Worm (Caenorhabditis elegans) whole organism, young adult: ENCODE measurements around the gene nos-1.

Source experiments
- B0336.3 ChIP-seq: fragments of 200-800 bp; sonication (Bioruptor generic); IDR thresholded peaks from 2 replicates; pipeline ENCODE4 v1.3.6; 2022; ENCODE audit warnings: missing genetic modification characterization, missing compliant biosample characterization
- F10E7.11 ChIP-seq: sonication (generic microtip); optimal IDR thresholded peaks from 2 replicates; lab custom pipeline; 2017; ENCODE audit warnings: mild to moderate bottlenecking, missing genetic modification characterization, moderate library complexity, missing compliant biosample characterization
- F37B4.10 ChIP-seq: fragments of 200-800 bp; sonication (Bioruptor generic); IDR thresholded peaks from 2 replicates; pipeline ENCODE4 v1.3.6; 2022; ENCODE audit warnings: missing genetic modification characterization, missing compliant biosample characterization
- F49E8.2 ChIP-seq: sonication (generic microtip); optimal IDR thresholded peaks from 3 replicates; lab custom pipeline; 2017; ENCODE audit warnings: missing genetic modification characterization, mild to moderate bottlenecking, missing compliant biosample characterization, antibody characterized with exemption, moderate library complexity; ENCODE audit not compliant: insufficient read depth
- F52B5.7 ChIP-seq: sonication (generic microtip); optimal IDR thresholded peaks from 2 replicates; lab custom pipeline; 2016; ENCODE audit warnings: mild to moderate bottlenecking, missing genetic modification characterization, missing compliant biosample characterization
- Y56A3A.18 ChIP-seq: fragments of 200-800 bp; sonication (Bioruptor generic); IDR thresholded peaks from 2 replicates; pipeline ENCODE4 v1.3.6; 2022; ENCODE audit warnings: missing genetic modification reagents, missing genetic modification characterization, missing compliant biosample characterization
- Y79H2A.3 ChIP-seq: fragments of 200-800 bp; sonication (Bioruptor generic); conservative IDR thresholded peaks from 2 replicates; pipeline ENCODE4 v1.3.6; 2022; ENCODE audit warnings: missing genetic modification reagents, missing genetic modification characterization, missing compliant biosample characterization
- ZK185.1 ChIP-seq: sonication (generic microtip); optimal IDR thresholded peaks from 2 replicates; lab custom pipeline; 2016; ENCODE audit warnings: mild to moderate bottlenecking, missing genetic modification characterization, missing compliant biosample characterization; ENCODE audit not compliant: poor library complexity, severe bottlenecking
- aptf-2 ChIP-seq: fragments of 200-800 bp; sonication (Bioruptor generic); conservative IDR thresholded peaks from 2 replicates; pipeline ENCODE4 v1.3.6; 2022; ENCODE audit warnings: missing genetic modification reagents, missing genetic modification characterization, missing compliant biosample characterization
- athp-1 ChIP-seq: sonication (generic microtip); optimal IDR thresholded peaks from 2 replicates; lab custom pipeline; 2017; ENCODE audit warnings: mild to moderate bottlenecking, missing genetic modification characterization, missing compliant biosample characterization
- attf-3 ChIP-seq: fragments of 200-800 bp; sonication (Bioruptor generic); conservative IDR thresholded peaks from 2 replicates; pipeline ENCODE4 v1.3.6; 2022; ENCODE audit warnings: missing genetic modification reagents, missing genetic modification characterization, missing compliant biosample characterization
- bed-2 ChIP-seq: fragments of 200-800 bp; sonication (Bioruptor generic); IDR thresholded peaks from 2 replicates; pipeline ENCODE4 v1.3.6; 2022; ENCODE audit warnings: missing genetic modification reagents, missing genetic modification characterization, missing compliant biosample characterization
- ccch-3 ChIP-seq: fragments of 200-800 bp; sonication (Bioruptor generic); optimal IDR thresholded peaks from 2 replicates; lab custom pipeline; 2018; ENCODE audit warnings: mild to moderate bottlenecking, missing genetic modification characterization, missing compliant biosample characterization
- cebp-2 ChIP-seq: fragments of 200-800 bp; sonication (Bioruptor generic); IDR thresholded peaks from 2 replicates; pipeline ENCODE4 v1.3.6; 2022; ENCODE audit warnings: missing genetic modification characterization, missing compliant biosample characterization
- ceh-27 ChIP-seq: fragments of 200-800 bp; sonication (Bioruptor generic); optimal IDR thresholded peaks from 2 replicates; lab custom pipeline; 2018; ENCODE audit warnings: mild to moderate bottlenecking, missing genetic modification characterization, moderate library complexity, missing compliant biosample characterization
- ceh-91 ChIP-seq: fragments of 200-800 bp; sonication (Bioruptor generic); IDR thresholded peaks from 2 replicates; pipeline ENCODE4 v1.3.6; 2022; ENCODE audit warnings: missing genetic modification reagents, missing genetic modification characterization, missing compliant biosample characterization
- chd-7 ChIP-seq: sonication (generic microtip); optimal IDR thresholded peaks from 2 replicates; lab custom pipeline; 2016; ENCODE audit warnings: mild to moderate bottlenecking, missing genetic modification characterization, moderate library complexity, missing compliant biosample characterization
- dox-1 ChIP-seq: fragments of 200-800 bp; sonication (Bioruptor generic); IDR thresholded peaks from 2 replicates; pipeline ENCODE4 v1.3.6; 2022; ENCODE audit warnings: missing genetic modification reagents, missing genetic modification characterization, missing compliant biosample characterization
- ets-4 ChIP-seq: fragments of 200-800 bp; sonication (Bioruptor generic); optimal IDR thresholded peaks from 2 replicates; lab custom pipeline; 2018; ENCODE audit warnings: mild to moderate bottlenecking, missing genetic modification characterization, missing compliant biosample characterization
- gei-17 ChIP-seq: fragments of 200-800 bp; sonication (Bioruptor generic); optimal IDR thresholded peaks from 2 replicates; lab custom pipeline; 2018; ENCODE audit warnings: mild to moderate bottlenecking, missing genetic modification characterization, missing compliant biosample characterization
- hmg-1.2 ChIP-seq: fragments of 200-800 bp; sonication (Bioruptor generic); IDR thresholded peaks from 2 replicates; pipeline ENCODE4 v1.3.6; 2022; ENCODE audit warnings: missing genetic modification reagents, missing genetic modification characterization, missing compliant biosample characterization
- hsf-1 ChIP-seq: fragments of 200-800 bp; sonication (Bioruptor generic); IDR thresholded peaks from 2 replicates; pipeline ENCODE4 v1.3.6; 2022; ENCODE audit warnings: missing genetic modification reagents, missing genetic modification characterization, missing compliant biosample characterization
- lin-26 ChIP-seq: fragments of 200-800 bp; sonication (Bioruptor generic); IDR thresholded peaks from 2 replicates; pipeline ENCODE4 v1.3.6; 2022; ENCODE audit warnings: missing genetic modification reagents, missing genetic modification characterization, missing compliant biosample characterization
- lin-40 ChIP-seq: sonication (generic microtip); optimal IDR thresholded peaks from 2 replicates; lab custom pipeline; 2016; ENCODE audit warnings: missing genetic modification characterization, mild to moderate bottlenecking, missing compliant biosample characterization, missing genotype, missing genetic modification reagents
- lir-1 ChIP-seq: fragments of 200-800 bp; sonication (Bioruptor generic); conservative IDR thresholded peaks from 2 replicates; pipeline ENCODE4 v1.3.6; 2022; ENCODE audit warnings: missing genetic modification reagents, missing genetic modification characterization, missing compliant biosample characterization
- lsl-1 ChIP-seq: fragments of 200-800 bp; sonication (Bioruptor generic); optimal IDR thresholded peaks from 2 replicates; lab custom pipeline; 2018; ENCODE audit warnings: mild to moderate bottlenecking, missing genetic modification characterization, moderate library complexity, missing compliant biosample characterization
- madf-3 ChIP-seq: fragments of 200-800 bp; sonication (Bioruptor generic); IDR thresholded peaks from 2 replicates; pipeline ENCODE4 v1.3.6; 2022; ENCODE audit warnings: missing genetic modification reagents, missing genetic modification characterization, missing compliant biosample characterization
- mxl-1 ChIP-seq: sonication (generic microtip); optimal IDR thresholded peaks from 2 replicates; lab custom pipeline; 2016; ENCODE audit warnings: missing genetic modification characterization, missing compliant biosample characterization
- nhr-27 ChIP-seq: fragments of 200-800 bp; sonication (Bioruptor generic); optimal IDR thresholded peaks from 2 replicates; lab custom pipeline; 2018; ENCODE audit warnings: mild to moderate bottlenecking, missing genetic modification characterization, moderate library complexity, missing compliant biosample characterization
- nhr-90 ChIP-seq: sonication (generic microtip); optimal IDR thresholded peaks from 2 replicates; lab custom pipeline; 2016; ENCODE audit warnings: missing genotype, mild to moderate bottlenecking, missing genetic modification characterization, missing compliant biosample characterization
- repo-1 ChIP-seq: sonication (generic microtip); optimal IDR thresholded peaks from 2 replicates; lab custom pipeline; 2017; ENCODE audit warnings: mild to moderate bottlenecking, missing genetic modification characterization, missing compliant biosample characterization
- zfh-2 ChIP-seq: fragments of 200-800 bp; sonication (Bioruptor generic); conservative IDR thresholded peaks from 2 replicates; pipeline ENCODE4 v1.3.6; 2022; ENCODE audit warnings: missing genetic modification reagents, missing genetic modification characterization, missing compliant biosample characterization
- ztf-3 ChIP-seq: fragments of 200-800 bp; sonication (Bioruptor generic); optimal IDR thresholded peaks from 2 replicates; lab custom pipeline; 2018; ENCODE audit warnings: mild to moderate bottlenecking, missing genetic modification characterization, missing compliant biosample characterization

Gene nos-1

ce11 chrII:10990592-10990991, 37.6 kb upstream of the nos-1 start:
- no peak for TF ChIP-seq F49E8.2 (tag; lab: Kevin White, UChicago)
- no peak for TF ChIP-seq ets-4
- no peak for TF ChIP-seq lir-1 (GFP tag; lab: Robert Waterston, UW)
- TF ChIP-seq nhr-27 (tag; lab: Kevin White, UChicago): no peak
- TF ChIP-seq attf-3: no peak
- no peak for TF ChIP-seq cebp-2 (GFP tag; lab: Robert Waterston, UW)
- no peak for TF ChIP-seq hmg-1.2 (GFP tag; lab: Robert Waterston, UW)
- no peak for TF ChIP-seq ZK185.1 (tag; lab: Kevin White, UChicago)
- no peak for TF ChIP-seq lin-40
- TF ChIP-seq ceh-27 (GFP tag; lab: Kevin White, UChicago): no peak
- no peak for TF ChIP-seq gei-17 (GFP tag; lab: Kevin White, UChicago)
- no peak for TF ChIP-seq dox-1 (GFP tag; lab: Robert Waterston, UW)
- no peak for TF ChIP-seq F10E7.11 (tag; lab: Kevin White, UChicago)
- TF ChIP-seq lin-26 (GFP tag; lab: Robert Waterston, UW): no peak
- TF ChIP-seq F37B4.10: no peak
- TF ChIP-seq ccch-3: no peak
- TF ChIP-seq B0336.3: no peak

- no peak for TF ChIP-seq chd-7 (tag; lab: Kevin White, UChicago)
- TF ChIP-seq Y79H2A.3 (GFP tag; lab: Robert Waterston, UW): no peak
- TF ChIP-seq ztf-3 (GFP tag; lab: Kevin White, UChicago): no peak
- no peak for TF ChIP-seq gei-17 (GFP tag; lab: Kevin White, UChicago)
- no peak for TF ChIP-seq mxl-1
- no peak for TF ChIP-seq ceh-91 (GFP tag; lab: Robert Waterston, UW)
- no peak for TF ChIP-seq hsf-1 (GFP tag; lab: Robert Waterston, UW)
These were observed 36.2 kb upstream of the nos-1 start for ce11 chrII:10989180-10989579.

- no peak for TF ChIP-seq Y79H2A.3 (GFP tag; lab: Robert Waterston, UW)
- no peak for TF ChIP-seq lin-40
- TF ChIP-seq repo-1: no peak
- TF ChIP-seq nhr-90 (tag; lab: Kevin White, UChicago): no peak
- TF ChIP-seq ccch-3: no peak
- no peak for TF ChIP-seq lin-26 (GFP tag; lab: Robert Waterston, UW)
- no peak for TF ChIP-seq F52B5.7 (tag; lab: Kevin White, UChicago)
- no peak for TF ChIP-seq aptf-2 (GFP tag; lab: Robert Waterston, UW)
- no peak for TF ChIP-seq madf-3 (GFP tag; lab: Robert Waterston, UW)
- no peak for TF ChIP-seq F37B4.10
- no peak for TF ChIP-seq bed-2
- no peak for TF ChIP-seq Y56A3A.18
- TF ChIP-seq B0336.3: no peak
- TF ChIP-seq dox-1 (GFP tag; lab: Robert Waterston, UW): no peak
- no peak for TF ChIP-seq hsf-1 (GFP tag; lab: Robert Waterston, UW)
These were observed 35.6 kb upstream of the nos-1 start for ce11 chrII:10988575-10988974.

- TF ChIP-seq athp-1 (tag; lab: Kevin White, UChicago) (no peak), zfh-2 (GFP tag; lab: Robert Waterston, UW) (0 out of 2 replicates have a peak, but pooled peaks have one; percentile 49), lsl-1 (no peak)
- TF ChIP-seq, all 124 proteins: peak for 1
These were observed 33.6 kb upstream of the nos-1 start for ce11 chrII:10986461-10987090.
